Fruit fly (Drosophila melanogaster): ENCODE results near the gene CG10602.

The CG10602 gene

dm6 chr2L:18858661-18859532 is at the start of gene CG10602, which contains the start of gene mRpL13:
CG10602 (minus strand) TSS chr2L:18859248.
mRpL13 (minus strand) TSS chr2L:18859248.
- TF ChIP-seq CG10348 (GFP tag; IDR thresholded peaks at IDR 0.05): no peak
- peak; percentile 90 for TF ChIP-seq D1 (tag; optimal IDR thresholded peaks at IDR 0.05)
- TF ChIP-seq CG8159 (tag; optimal IDR thresholded peaks at IDR 0.05): no peak

DNA sequence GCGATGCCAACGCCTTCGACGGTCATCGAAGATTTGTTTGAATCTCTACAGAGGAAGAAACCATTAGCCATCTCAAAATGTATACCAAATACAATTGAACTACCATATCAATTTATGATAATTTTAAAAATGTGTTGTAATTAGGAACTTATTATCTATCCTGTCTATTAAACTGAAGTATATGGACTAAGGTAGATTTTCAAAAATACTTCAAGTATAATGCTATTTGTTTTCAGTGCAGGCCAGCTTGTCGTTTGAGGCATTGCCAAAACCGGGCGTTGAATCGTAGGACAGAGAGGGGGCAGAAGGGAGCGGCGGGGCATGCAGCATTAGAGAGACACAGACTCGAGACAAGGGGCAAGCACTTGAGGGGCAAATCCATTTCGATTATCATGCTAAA is 48.4 kb upstream of the CG10602 start:
- TF ChIP-seq CG14655 (GFP tag; optimal IDR thresholded peaks at IDR 0.05): peak; percentile 56
- TF ChIP-seq CG17806 (tag; optimal IDR thresholded peaks at IDR 0.05): no peak
- TF ChIP-seq D1 (tag; optimal IDR thresholded peaks at IDR 0.05): no peak
- TF ChIP-seq CG10348 (GFP tag; IDR thresholded peaks at IDR 0.05): no peak
- TF ChIP-seq Pif1A (GFP tag; optimal IDR thresholded peaks at IDR 0.05): peak; percentile 27
- peak; percentile 61 for TF ChIP-seq Ets98B (GFP tag; IDR thresholded peaks at IDR 0.05)
- TF ChIP-seq fd96Ca (GFP tag; IDR thresholded peaks at IDR 0.05): no peak
- peak; percentile 64; the same call in 2 of the 3 replicates for TF ChIP-seq CG4496 (GFP tag; IDR thresholded peaks at IDR 0.05)
- TF ChIP-seq CG15710 (tag; optimal IDR thresholded peaks at IDR 0.05): no peak
- no peak for TF ChIP-seq Snoo (tag; optimal IDR thresholded peaks at IDR 0.05)
- no peak for TF ChIP-seq CG34367 (tag; optimal IDR thresholded peaks at IDR 0.05)
- TF ChIP-seq CG12605 (GFP tag; IDR thresholded peaks at IDR 0.05): 0 out of 2 replicates have a peak, but pooled peaks have one; percentile 47
- TF ChIP-seq Pif1B (GFP tag; optimal IDR thresholded peaks at IDR 0.05): no peak
- TF ChIP-seq CG32121 (GFP tag; IDR thresholded peaks at IDR 0.05): peak; percentile 53; the same call in 1 of the 2 replicates
- TF ChIP-seq EcR (GFP tag; optimal IDR thresholded peaks at IDR 0.05): no peak
- peak; percentile 60 for TF ChIP-seq CG8301 (tag; optimal IDR thresholded peaks at IDR 0.05)

DNA sequence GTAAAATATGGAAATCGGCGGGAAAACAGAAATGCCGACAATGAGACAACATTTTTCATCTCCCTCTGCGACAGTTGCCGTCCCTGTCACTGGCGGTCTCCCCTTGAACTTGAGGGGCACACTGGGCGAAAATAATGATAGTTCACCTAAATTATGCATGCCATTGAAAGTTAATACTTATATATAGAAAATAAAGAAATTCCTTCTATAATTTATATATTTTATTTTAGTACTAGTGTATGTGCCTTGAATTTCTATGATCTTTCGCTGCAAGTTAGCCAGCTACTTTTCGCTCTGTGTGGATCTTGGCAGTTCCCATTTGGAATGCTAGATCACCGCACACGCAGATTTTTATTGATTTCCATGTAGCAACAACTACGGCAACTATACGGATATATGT is 47.6 kb upstream of the CG10602 start:
- TF ChIP-seq CG8301 (tag; optimal IDR thresholded peaks at IDR 0.05): no peak
- TF ChIP-seq CG17806 (tag; optimal IDR thresholded peaks at IDR 0.05): peak; percentile 9
- no peak for TF ChIP-seq fd96Ca (GFP tag; IDR thresholded peaks at IDR 0.05)
- peak; percentile 45 for TF ChIP-seq CG14655 (GFP tag; optimal IDR thresholded peaks at IDR 0.05)
- TF ChIP-seq CG4496 (GFP tag; IDR thresholded peaks at IDR 0.05): no peak
- TF ChIP-seq EcR (GFP tag; optimal IDR thresholded peaks at IDR 0.05): no peak
- TF ChIP-seq Ets98B (GFP tag; IDR thresholded peaks at IDR 0.05): no peak
- TF ChIP-seq CG10348 (GFP tag; IDR thresholded peaks at IDR 0.05): no peak

DNA sequence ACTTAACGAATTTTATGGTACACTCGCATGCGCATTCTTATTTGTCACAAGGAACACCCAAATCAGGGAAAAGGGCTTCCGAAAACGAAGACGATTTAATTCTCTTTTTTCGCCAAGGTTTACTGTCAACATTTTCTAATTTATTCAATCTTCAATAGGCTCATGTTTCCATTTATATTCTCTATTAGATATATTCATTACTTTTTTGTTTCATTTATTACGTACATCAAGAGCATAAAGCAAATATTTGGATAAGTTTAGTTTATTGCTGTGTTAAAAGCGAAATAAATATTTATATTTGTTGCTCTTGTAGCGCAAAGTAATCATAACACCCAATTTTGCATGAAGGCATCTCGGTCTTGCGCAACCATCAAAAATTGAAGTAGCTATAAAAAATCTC is 41.9 kb upstream of the CG10602 start:
- TF ChIP-seq Snoo (tag; optimal IDR thresholded peaks at IDR 0.05): peak; percentile 44
- TF ChIP-seq CG15710 (tag; optimal IDR thresholded peaks at IDR 0.05): no peak
- no peak for TF ChIP-seq rn (GFP tag; IDR thresholded peaks at IDR 0.05)
- TF ChIP-seq CG32121 (GFP tag; IDR thresholded peaks at IDR 0.05): no peak

DNA sequence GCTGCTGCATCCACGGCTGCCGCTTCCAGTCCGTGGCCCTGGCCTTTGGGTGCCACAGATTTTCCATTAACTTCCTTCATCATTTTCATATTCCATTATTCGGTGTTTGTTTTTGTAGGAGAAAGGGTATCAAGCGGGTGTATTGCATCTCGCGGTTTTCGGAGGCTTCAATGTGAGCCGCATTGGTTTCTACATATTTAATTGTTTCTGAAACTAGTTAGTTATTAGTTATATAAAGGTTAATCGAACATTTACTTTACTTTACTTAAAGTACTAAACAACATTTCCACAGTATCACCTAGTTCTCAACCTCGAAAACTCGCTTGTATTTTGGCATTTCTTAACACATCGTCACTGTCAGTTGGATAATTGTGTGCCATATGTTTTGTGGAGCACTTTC is 40.8 kb upstream of the CG10602 start:
- TF ChIP-seq Snoo (tag; optimal IDR thresholded peaks at IDR 0.05): no peak
- no peak for TF ChIP-seq CG10348 (GFP tag; IDR thresholded peaks at IDR 0.05)
- no peak for TF ChIP-seq D1 (tag; optimal IDR thresholded peaks at IDR 0.05)
- TF ChIP-seq CG8301 (tag; optimal IDR thresholded peaks at IDR 0.05): peak; percentile 52
- TF ChIP-seq Pif1A (GFP tag; optimal IDR thresholded peaks at IDR 0.05): peak; percentile 14
- TF ChIP-seq CG14655 (GFP tag; optimal IDR thresholded peaks at IDR 0.05): peak; percentile 46
- TF ChIP-seq gl (tag; optimal IDR thresholded peaks at IDR 0.05): no peak
- TF ChIP-seq Ets98B (GFP tag; IDR thresholded peaks at IDR 0.05): 0 out of 2 replicates have a peak, but pooled peaks have one; percentile 16
- 0 out of 3 replicates have a peak, but pooled peaks have one; percentile 7 for TF ChIP-seq CG4496 (GFP tag; IDR thresholded peaks at IDR 0.05)
- TF ChIP-seq Pif1B (GFP tag; optimal IDR thresholded peaks at IDR 0.05): no peak
- 0 out of 3 replicates have a peak, but pooled peaks have one; percentile 20 for TF ChIP-seq fd96Ca (GFP tag; IDR thresholded peaks at IDR 0.05)

- TF ChIP-seq CG15710 (tag; optimal IDR thresholded peaks at IDR 0.05) (no peak), Pif1A (GFP tag; optimal IDR thresholded peaks at IDR 0.05) (peak; percentile 55), Pif1B (GFP tag; optimal IDR thresholded peaks at IDR 0.05) (peak; percentile 38), D1 (tag; optimal IDR thresholded peaks at IDR 0.05) (no peak), CG8301 (tag; optimal IDR thresholded peaks at IDR 0.05) (peak; percentile 58), CG17806 (tag; optimal IDR thresholded peaks at IDR 0.05) (peak; percentile 4), CG9948 (tag; optimal IDR thresholded peaks at IDR 0.05) (peak; percentile 31), CG12605 (GFP tag; IDR thresholded peaks at IDR 0.05) (no peak), CG14655 (GFP tag; optimal IDR thresholded peaks at IDR 0.05) (peak; percentile 61), fd96Ca (GFP tag; IDR thresholded peaks at IDR 0.05) (no peak)
Measured at dm6 chr2L:18899254-18899653, 40.2 kb upstream of the CG10602 start.

DNA sequence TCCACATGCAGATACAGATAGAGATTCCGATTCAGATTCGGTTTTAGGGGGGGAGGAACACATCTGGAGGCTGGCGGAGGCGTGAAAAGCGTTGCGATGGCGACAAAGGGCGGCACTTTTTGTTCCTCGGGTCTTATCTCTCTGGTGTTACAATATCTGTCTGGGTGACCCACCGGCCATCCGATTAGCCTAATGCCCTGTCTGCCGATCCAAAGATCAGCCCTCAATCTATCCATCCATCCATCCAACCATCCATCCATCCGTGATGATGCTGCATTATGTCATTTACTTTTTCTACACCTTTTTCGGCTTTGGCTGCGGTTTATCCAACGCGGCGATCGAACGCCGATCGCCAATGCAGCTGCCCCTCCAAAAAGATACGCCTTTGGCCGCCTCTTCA is 38.9 kb upstream of the CG10602 start:
- TF ChIP-seq CG13204 (GFP tag; optimal IDR thresholded peaks at IDR 0.05): no peak
- no peak for TF ChIP-seq EcR (GFP tag; optimal IDR thresholded peaks at IDR 0.05)
- no peak for TF ChIP-seq Pif1A (GFP tag; optimal IDR thresholded peaks at IDR 0.05)
- no peak for TF ChIP-seq CG17806 (tag; optimal IDR thresholded peaks at IDR 0.05)
- TF ChIP-seq fd96Ca (GFP tag; IDR thresholded peaks at IDR 0.05): no peak
- no peak for TF ChIP-seq CG4496 (GFP tag; IDR thresholded peaks at IDR 0.05)
- TF ChIP-seq rn (GFP tag; IDR thresholded peaks at IDR 0.05): no peak
- no peak for TF ChIP-seq CG8159 (tag; optimal IDR thresholded peaks at IDR 0.05)
- TF ChIP-seq CG34367 (tag; optimal IDR thresholded peaks at IDR 0.05): no peak
- TF ChIP-seq CG9948 (tag; optimal IDR thresholded peaks at IDR 0.05): no peak

Data from whole organism, pupa.